Fruit fly (Drosophila melanogaster) S2 (cell line): Measurements from ENCODE around the gene CG32163.

Experiments used
- CG8478 ChIP-seq: fragments of >200 bp; optimal IDR thresholded peaks from 2 replicates; lab custom pipeline; 2018
- CTCF ChIP-seq, 2 experiments: fragments of >200 bp; optimal IDR thresholded peaks; 2 replicates each; lab custom pipeline; 2018

- TF ChIP-seq CG8478 (lab: Kevin White, UChicago) (no peak), CTCF (optimal IDR thresholded peaks at IDR 0.05; lab: Kevin White, UChicago) (peak in 1 of 2 experiments; percentile 5)
Observed at dm6 chr3L:16610201-16610600, 23.2 kb downstream of the CG32163 start, which contains the start of gene Prosbeta6.
